Worm (Caenorhabditis elegans): Measurements from ENCODE around the gene Y45F10D.14.

ce11 chrIV:13764708-13765107 lies 42.9 kb downstream of the Y45F10D.14 start:
- TF ChIP-seq T22C8.4 (GFP tag; IDR thresholded peaks at IDR 0.05) = no peak
- no peak for TF ChIP-seq ref-1 (GFP tag; conservative IDR thresholded peaks at IDR 0.05)
- no peak for TF ChIP-seq ztf-29 (GFP tag; IDR thresholded peaks at IDR 0.05)
- TF ChIP-seq flt-1 (GFP tag; IDR thresholded peaks at IDR 0.05) = no peak
- TF ChIP-seq klf-2 (GFP tag; conservative IDR thresholded peaks at IDR 0.05) = no peak
